Worm (Caenorhabditis elegans) whole organism, early embryonic: ENCODE results near the gene Y53C12A.7.
"Not testable (repeated sequence)": the region's sequence is repeated elsewhere in the genome, so short reads cannot be mapped to it uniquely, and the experiment has no call there.

ENCODE experiments used
- B0310.2 ChIP-seq: sonication (generic microtip); optimal IDR thresholded peaks from 2 replicates; lab custom pipeline; 2016; ENCODE audit warnings: mild to moderate bottlenecking, missing genetic modification characterization, missing compliant biosample characterization
- F13C5.2 ChIP-seq: sonication (generic microtip); optimal IDR thresholded peaks from 2 replicates; lab custom pipeline; 2017; ENCODE audit warnings: mild to moderate bottlenecking, missing genetic modification characterization, inconsistent platforms, missing compliant biosample characterization
- aly-1 ChIP-seq: sonication (generic microtip); optimal IDR thresholded peaks from 2 replicates; lab custom pipeline; 2016; ENCODE audit warnings: missing genetic modification characterization, missing compliant biosample characterization
- ama-1 ChIP-seq: fragments of 150-350 bp; optimal IDR thresholded peaks from 2 replicates; lab custom pipeline; 2014
- ceh-13 ChIP-seq: fragments of 200-800 bp; sonication (Bioruptor generic); optimal IDR thresholded peaks from 2 replicates; lab custom pipeline; 2018; ENCODE audit warnings: mild to moderate bottlenecking, missing genetic modification characterization, missing compliant biosample characterization
- ceh-36 ChIP-seq: sonication (generic microtip); optimal IDR thresholded peaks from 2 replicates; lab custom pipeline; 2016; ENCODE audit warnings: missing genetic modification characterization, inconsistent platforms, missing compliant biosample characterization
- ets-7 ChIP-seq: sonication (generic microtip); optimal IDR thresholded peaks from 2 replicates; lab custom pipeline; 2016; ENCODE audit warnings: missing genotype, missing genetic modification characterization, missing compliant biosample characterization
- flt-1 ChIP-seq: fragments of 200-800 bp; sonication (Bioruptor generic); IDR thresholded peaks from 2 replicates; pipeline ENCODE4 v1.3.6; 2022; ENCODE audit warnings: missing genetic modification characterization, missing compliant biosample characterization
- hmbx-1 ChIP-seq: sonication (generic microtip); optimal IDR thresholded peaks from 2 replicates; lab custom pipeline; 2016; ENCODE audit warnings: mild to moderate bottlenecking, missing genetic modification characterization, missing compliant biosample characterization
- hmg-4 ChIP-seq: fragments of 200-800 bp; sonication (Bioruptor generic); optimal IDR thresholded peaks from 2 replicates; lab custom pipeline; 2018; ENCODE audit warnings: mild to moderate bottlenecking, missing genetic modification characterization, missing compliant biosample characterization
- hnd-1 ChIP-seq: sonication (generic microtip); optimal IDR thresholded peaks from 2 replicates; lab custom pipeline; 2016; ENCODE audit warnings: missing genetic modification characterization, missing compliant biosample characterization
- pes-1 ChIP-seq: fragments of 200-800 bp; sonication (Bioruptor generic); IDR thresholded peaks from 2 replicates; pipeline ENCODE4 v1.3.6; 2022; ENCODE audit warnings: missing genetic modification reagents, missing genetic modification characterization, missing compliant biosample characterization
- scrt-1 ChIP-seq: fragments of 200-800 bp; sonication (Bioruptor generic); IDR thresholded peaks from 2 replicates; pipeline ENCODE4 v1.3.6; 2022; ENCODE audit warnings: missing genetic modification characterization, missing compliant biosample characterization
- sea-1 ChIP-seq: fragments of 200-800 bp; sonication (Bioruptor generic); conservative IDR thresholded peaks from 2 replicates; pipeline ENCODE4 v1.3.6; 2022; ENCODE audit warnings: missing genetic modification characterization, missing compliant biosample characterization
- tbx-11 ChIP-seq: fragments of 200-800 bp; sonication (Bioruptor generic); IDR thresholded peaks from 2 replicates; pipeline ENCODE4 v1.3.6; 2022; ENCODE audit warnings: missing genetic modification characterization, missing compliant biosample characterization
- tbx-37 ChIP-seq: fragments of 200-800 bp; sonication (Bioruptor generic); conservative IDR thresholded peaks from 2 replicates; pipeline ENCODE4 v1.3.6; 2022; ENCODE audit warnings: missing genetic modification reagents, missing genetic modification characterization, missing compliant biosample characterization
- tra-4 ChIP-seq: sonication (generic microtip); optimal IDR thresholded peaks from 2 replicates; lab custom pipeline; 2017; ENCODE audit warnings: missing genetic modification characterization, missing compliant biosample characterization

Gene Y53C12A.7

DNA sequence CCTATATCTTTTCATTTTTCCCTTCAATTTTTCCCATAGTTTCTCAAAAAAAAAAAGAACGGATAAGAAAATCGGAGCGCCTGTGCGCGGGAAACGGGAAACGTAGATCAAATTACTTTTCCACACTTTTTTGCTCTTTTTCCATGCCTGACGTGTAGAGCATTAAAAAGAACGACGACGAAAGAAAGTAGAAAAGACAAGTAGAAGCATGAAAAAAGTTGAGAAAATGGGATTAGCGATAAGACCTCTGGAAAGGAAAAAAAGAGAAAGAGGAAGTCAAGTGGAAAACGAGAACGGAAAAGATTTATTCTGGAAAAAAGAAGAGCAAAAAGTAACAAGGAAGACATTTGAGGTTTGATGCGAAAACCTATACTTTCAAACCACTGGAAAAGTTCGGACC is 28.2 kb downstream of the Y53C12A.7 start:
- TF ChIP-seq ceh-13, result no peak
- no peak for TF ChIP-seq F13C5.2
- no peak for TF ChIP-seq ceh-36 (tag; lab: Kevin White, UChicago)
- no peak for TF ChIP-seq sea-1 (GFP tag; lab: Robert Waterston, UW)
- TF ChIP-seq B0310.2 (tag; lab: Kevin White, UChicago), result no peak
- TF ChIP-seq aly-1 (tag; lab: Kevin White, UChicago), result no peak
- TF ChIP-seq flt-1, result no peak
- TF ChIP-seq pes-1, result no peak
- TF ChIP-seq scrt-1 (GFP tag; lab: Robert Waterston, UW), result no peak
- no peak for TF ChIP-seq hmbx-1 (tag; lab: Kevin White, UChicago)
- TF ChIP-seq tra-4 (tag; lab: Kevin White, UChicago), result no peak
- TF ChIP-seq ama-1, result no peak
- TF ChIP-seq ets-7 (tag; lab: Kevin White, UChicago), result no peak
- TF ChIP-seq tbx-37 (GFP tag; lab: Robert Waterston, UW), result no peak
- no peak for TF ChIP-seq hnd-1 (tag; lab: Kevin White, UChicago)
- TF ChIP-seq hmg-4 (GFP tag; lab: Kevin White, UChicago), result no peak
- no peak for TF ChIP-seq tbx-11 (GFP tag; lab: Robert Waterston, UW)

DNA sequence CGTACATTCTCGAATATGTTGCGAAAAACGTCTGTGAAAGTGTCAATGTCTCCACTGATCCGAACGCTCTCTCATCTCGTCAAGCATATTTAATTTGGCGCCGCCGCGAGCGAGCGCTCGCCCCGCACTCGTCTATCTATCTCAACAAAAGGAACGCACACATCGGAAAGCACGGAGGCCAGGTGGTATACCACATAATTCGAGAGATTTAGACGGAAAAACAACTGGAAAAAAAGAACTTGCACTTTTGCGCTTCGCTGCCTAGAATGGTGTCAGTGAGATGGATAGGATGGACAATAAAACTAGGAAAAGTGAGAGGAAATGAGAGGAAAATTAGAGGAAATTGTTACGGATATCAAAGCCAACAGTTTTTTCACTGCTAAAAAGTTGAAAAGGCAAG is 28.9 kb downstream of the Y53C12A.7 start:
- TF ChIP-seq hmg-4 (GFP tag; lab: Kevin White, UChicago), result no peak
- no peak for TF ChIP-seq pes-1
- TF ChIP-seq F13C5.2, result no peak
- TF ChIP-seq tbx-37 (GFP tag; lab: Robert Waterston, UW), result no peak

DNA sequence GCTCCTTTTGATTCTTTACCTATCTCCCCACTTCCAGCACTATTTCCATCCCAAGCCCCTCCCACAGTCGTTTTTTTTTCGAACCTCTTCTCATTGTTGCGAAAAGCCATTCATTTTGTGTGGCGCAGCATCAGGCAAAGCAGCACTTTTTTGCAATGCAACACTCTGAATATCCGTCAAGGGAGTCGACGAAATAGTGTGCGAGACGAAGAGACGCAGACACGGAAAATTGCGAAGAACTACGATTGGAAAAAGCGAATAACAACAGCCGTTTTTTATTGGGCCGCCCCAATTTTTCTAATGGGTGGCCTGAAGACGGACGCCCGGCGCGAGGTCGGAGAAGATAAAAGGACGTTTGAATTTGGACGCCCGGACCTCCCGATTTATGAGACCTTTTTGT is 29.5 kb downstream of the Y53C12A.7 start:
- TF ChIP-seq tbx-37 (GFP tag; lab: Robert Waterston, UW), result no peak
- no peak for TF ChIP-seq ceh-13

DNA sequence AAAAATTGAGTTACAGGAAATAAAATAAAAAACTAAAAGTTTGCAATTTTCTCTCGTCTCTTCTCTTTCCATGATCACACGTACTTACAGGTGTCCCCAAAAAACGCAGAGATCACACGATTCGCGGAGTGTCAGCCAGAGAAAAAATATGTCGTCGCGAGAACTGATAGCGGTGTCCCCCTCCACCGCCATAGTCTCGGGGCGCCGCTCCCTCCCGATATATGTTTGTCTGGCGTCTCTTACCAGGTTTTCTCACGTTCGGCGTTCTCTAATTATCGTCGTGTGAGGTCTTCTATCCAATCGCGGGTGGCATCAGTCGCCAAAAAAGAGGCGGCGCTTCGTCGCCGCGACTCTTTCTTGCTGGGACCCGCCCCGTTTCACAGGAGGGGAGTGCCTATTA is 31.5 kb downstream of the Y53C12A.7 start, which contains the start of gene mab-3:
mab-3 (plus strand) TSS at position 328 of the 400 bp plus-strand sequence.
- not testable (repeated sequence) for TF ChIP-seq flt-1; tbx-11 (GFP tag; lab: Robert Waterston, UW); scrt-1 (GFP tag; lab: Robert Waterston, UW)

DNA sequence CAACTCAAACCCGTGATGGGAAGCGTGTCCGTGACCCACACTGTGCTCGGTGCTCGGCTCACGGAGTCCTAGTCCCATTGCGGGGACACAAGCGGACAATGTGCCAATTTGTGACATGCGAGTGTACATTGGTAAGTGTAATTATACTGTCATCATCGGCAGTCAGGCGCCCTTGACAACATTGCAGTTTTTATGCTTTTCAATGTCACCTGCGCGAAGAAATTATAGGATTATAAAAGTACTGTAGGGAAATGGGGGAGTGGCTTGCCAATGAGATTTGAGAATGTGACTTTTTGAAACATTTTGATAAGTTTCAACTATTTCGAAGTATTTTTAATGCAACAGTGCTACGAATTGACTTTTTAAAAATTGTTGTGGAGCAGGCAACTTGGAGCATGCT is 35.4 kb downstream of the Y53C12A.7 start:
- TF ChIP-seq hmg-4 (GFP tag; lab: Kevin White, UChicago) (no peak), ets-7 (tag; lab: Kevin White, UChicago) (no peak), pes-1 (no peak), aly-1 (tag; lab: Kevin White, UChicago) (no peak), flt-1 (no peak), B0310.2 (tag; lab: Kevin White, UChicago) (no peak), tbx-11 (GFP tag; lab: Robert Waterston, UW) (no peak), ceh-36 (tag; lab: Kevin White, UChicago) (no peak), hnd-1 (tag; lab: Kevin White, UChicago) (no peak), ceh-13 (no peak)

DNA sequence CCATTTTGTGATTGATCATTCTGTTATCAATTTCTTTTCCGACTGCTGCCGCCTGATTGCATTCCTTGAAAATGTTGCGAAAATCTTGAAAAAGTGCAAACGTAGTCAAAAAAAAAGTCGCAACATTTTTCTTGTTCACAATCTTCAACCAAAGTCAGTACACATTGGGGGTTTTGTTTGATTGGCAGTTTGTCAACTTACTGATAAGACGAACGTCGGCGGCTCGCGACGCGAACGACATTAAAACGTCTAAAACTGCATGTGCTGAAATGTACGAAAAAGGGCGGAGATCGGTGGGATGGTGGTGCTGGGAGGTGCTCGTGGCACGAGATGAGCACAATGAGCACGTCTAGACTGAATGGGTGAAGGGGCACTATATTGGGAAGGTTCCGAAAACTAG is 38.5 kb downstream of the Y53C12A.7 start:
- TF ChIP-seq F13C5.2 (no peak), tbx-11 (GFP tag; lab: Robert Waterston, UW) (no peak), flt-1 (no peak), hnd-1 (tag; lab: Kevin White, UChicago) (no peak), ama-1 (no peak), B0310.2 (tag; lab: Kevin White, UChicago) (no peak), scrt-1 (GFP tag; lab: Robert Waterston, UW) (no peak), hmbx-1 (tag; lab: Kevin White, UChicago) (no peak), ets-7 (tag; lab: Kevin White, UChicago) (no peak), tbx-37 (GFP tag; lab: Robert Waterston, UW) (no peak), sea-1 (GFP tag; lab: Robert Waterston, UW) (no peak), hmg-4 (GFP tag; lab: Kevin White, UChicago) (no peak), ceh-36 (tag; lab: Kevin White, UChicago) (no peak), aly-1 (tag; lab: Kevin White, UChicago) (no peak), ceh-13 (no peak), pes-1 (no peak), tra-4 (tag; lab: Kevin White, UChicago) (no peak)

DNA sequence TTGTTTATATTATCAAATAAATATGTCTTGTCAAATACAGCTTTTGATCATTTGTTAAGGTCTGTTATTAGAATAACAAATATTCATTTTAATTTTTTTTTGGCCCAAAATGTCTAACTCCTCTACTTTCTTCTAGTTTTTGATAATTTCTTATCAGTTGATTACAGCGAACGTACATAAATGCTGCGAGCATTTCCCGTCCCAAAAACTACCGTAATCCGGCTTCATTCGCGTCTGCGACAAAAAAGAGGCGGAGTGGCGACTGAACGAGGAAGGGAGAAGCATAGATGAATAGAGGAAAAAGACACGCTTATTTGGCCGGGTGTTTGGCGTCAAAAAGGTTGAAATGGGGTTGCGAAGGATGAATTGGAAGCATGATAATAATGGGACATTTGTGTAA is 40.2 kb downstream of the Y53C12A.7 start:
- no peak for TF ChIP-seq hmg-4 (GFP tag; lab: Kevin White, UChicago)
- no peak for TF ChIP-seq ama-1
- no peak for TF ChIP-seq tbx-37 (GFP tag; lab: Robert Waterston, UW)
- no peak for TF ChIP-seq ets-7 (tag; lab: Kevin White, UChicago)
- no peak for TF ChIP-seq sea-1 (GFP tag; lab: Robert Waterston, UW)

DNA sequence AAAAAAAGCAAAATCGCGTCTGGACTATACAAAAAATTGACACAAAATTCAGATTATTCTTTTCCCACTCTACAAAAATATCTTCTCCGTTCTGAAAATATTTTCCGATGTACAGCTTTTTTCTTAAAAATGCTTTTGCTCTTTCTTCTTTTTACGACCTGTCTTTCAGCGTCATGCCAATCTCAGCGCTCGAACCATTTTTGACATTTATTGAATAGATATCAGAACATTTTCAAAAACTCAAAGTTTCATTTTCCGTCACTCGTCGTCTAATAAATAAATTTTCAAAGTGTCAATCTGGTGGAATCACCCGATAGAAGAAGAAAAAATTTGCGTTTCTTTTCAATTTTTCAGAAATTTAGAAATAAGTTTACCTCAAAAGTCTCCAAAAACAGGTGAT is 41.1 kb downstream of the Y53C12A.7 start:
- no peak for TF ChIP-seq tbx-37 (GFP tag; lab: Robert Waterston, UW)
- TF ChIP-seq flt-1, result no peak
- TF ChIP-seq tbx-11 (GFP tag; lab: Robert Waterston, UW), result no peak
- no peak for TF ChIP-seq hmbx-1 (tag; lab: Kevin White, UChicago)
- no peak for TF ChIP-seq pes-1
- TF ChIP-seq ceh-13, result no peak
- no peak for TF ChIP-seq ama-1
- no peak for TF ChIP-seq hmg-4 (GFP tag; lab: Kevin White, UChicago)
- no peak for TF ChIP-seq hnd-1 (tag; lab: Kevin White, UChicago)
- TF ChIP-seq sea-1 (GFP tag; lab: Robert Waterston, UW), result no peak
- no peak for TF ChIP-seq ets-7 (tag; lab: Kevin White, UChicago)
- TF ChIP-seq tra-4 (tag; lab: Kevin White, UChicago), result no peak
